Fruit fly (Drosophila melanogaster): ENCODE measurements around the gene CG4360.

The CG4360 gene

dm6 chr3R:20292880-20293491, 34.8 kb downstream of the CG4360 start:
- peak; percentile 95 for TF ChIP-seq tj (GFP tag; optimal IDR thresholded peaks at IDR 0.05)
- no peak for TF ChIP-seq CG7045 (GFP tag; optimal IDR thresholded peaks at IDR 0.05)

- TF ChIP-seq bab1 (GFP tag; optimal IDR thresholded peaks at IDR 0.05) (no peak), Hr96 (GFP tag; optimal IDR thresholded peaks at IDR 0.05) (no peak), Clk (GFP tag; optimal IDR thresholded peaks at IDR 0.05) (no peak), CG12768 (GFP tag; optimal IDR thresholded peaks at IDR 0.05) (no peak), CG11617 (GFP tag; optimal IDR thresholded peaks at IDR 0.05) (no peak), CG7045 (GFP tag; optimal IDR thresholded peaks at IDR 0.05) (no peak), ovo (GFP tag; optimal IDR thresholded peaks at IDR 0.05) (no peak), kay (GFP tag; ENCODE audit: borderline replicate concordance) (no peak), CG14711 (tag; optimal IDR thresholded peaks at IDR 0.05) (no peak)
These were observed 35.5 kb downstream of the CG4360 start for dm6 chr3R:20292030-20292879.

DNA sequence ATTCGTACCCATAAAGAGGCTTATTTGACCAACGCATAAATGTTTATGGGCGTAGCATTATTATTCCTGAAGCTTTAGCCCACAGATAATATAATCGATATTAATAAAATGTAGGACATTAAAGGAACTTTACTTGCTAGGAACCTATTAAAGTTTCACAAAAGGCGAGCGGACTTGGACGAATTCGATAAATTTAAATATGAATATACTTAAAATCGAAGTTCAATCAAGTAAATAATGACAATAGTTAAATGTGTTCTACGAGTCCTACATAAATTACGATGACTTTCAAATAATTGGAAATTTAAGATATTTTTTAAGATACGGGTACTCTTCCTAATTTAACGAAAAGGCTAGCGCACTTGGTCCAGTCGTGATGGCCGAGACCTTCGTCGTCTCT, 36.2 kb downstream of the CG4360 start:
- TF ChIP-seq CG12768 (GFP tag; optimal IDR thresholded peaks at IDR 0.05) (no peak), Mnt (GFP tag; optimal IDR thresholded peaks at IDR 0.05) (no peak), CG7101 (tag; optimal IDR thresholded peaks at IDR 0.05) (no peak), kay (GFP tag; ENCODE audit: borderline replicate concordance) (no peak), toe (GFP tag; optimal IDR thresholded peaks at IDR 0.05) (no peak), cnc (optimal IDR thresholded peaks at IDR 0.05) (no peak)

DNA sequence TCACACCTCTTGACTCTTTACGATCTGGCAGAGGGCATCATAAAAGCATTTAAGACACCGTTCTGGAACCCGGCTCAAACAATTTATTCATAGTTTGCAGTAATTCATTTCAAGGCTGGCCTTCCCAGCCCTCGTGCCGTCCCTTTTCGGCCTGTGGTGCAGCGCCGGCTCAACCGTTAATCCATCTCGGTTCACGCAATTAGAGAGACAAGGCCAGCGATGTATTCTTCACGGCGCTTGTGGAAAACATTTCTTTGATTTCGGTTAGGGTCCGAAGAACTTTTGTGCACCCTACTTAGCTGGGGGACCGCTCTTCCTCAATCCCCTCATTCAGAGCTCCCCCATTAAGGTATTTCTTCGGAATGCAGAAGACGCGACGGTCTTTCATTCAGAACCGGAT, 36.7 kb downstream of the CG4360 start:
- TF ChIP-seq CG12768 (GFP tag; optimal IDR thresholded peaks at IDR 0.05) (no peak), kay (GFP tag; ENCODE audit: borderline replicate concordance) (no peak), CG33017 (tag; optimal IDR thresholded peaks at IDR 0.05) (no peak), bab1 (GFP tag; optimal IDR thresholded peaks at IDR 0.05) (no peak), CG11617 (GFP tag; optimal IDR thresholded peaks at IDR 0.05) (no peak), cnc (optimal IDR thresholded peaks at IDR 0.05) (no peak), Crg-1 (GFP tag; optimal IDR thresholded peaks at IDR 0.05) (no peak), pad (GFP tag; optimal IDR thresholded peaks at IDR 0.05) (no peak), CG7045 (GFP tag; optimal IDR thresholded peaks at IDR 0.05) (no peak), ovo (GFP tag; optimal IDR thresholded peaks at IDR 0.05) (no peak), toe (GFP tag; optimal IDR thresholded peaks at IDR 0.05) (no peak), CG1620 (GFP tag; optimal IDR thresholded peaks at IDR 0.05) (no peak)

dm6 chr3R:20288564-20288963, 39.2 kb downstream of the CG4360 start:
- TF ChIP-seq cic (GFP tag; optimal IDR thresholded peaks at IDR 0.05) (no peak), pad (GFP tag; optimal IDR thresholded peaks at IDR 0.05) (no peak), CG33017 (tag; optimal IDR thresholded peaks at IDR 0.05) (no peak), Clk (GFP tag; optimal IDR thresholded peaks at IDR 0.05) (no peak), cnc (optimal IDR thresholded peaks at IDR 0.05) (no peak), CG1620 (GFP tag; optimal IDR thresholded peaks at IDR 0.05) (no peak), kay (GFP tag; ENCODE audit: borderline replicate concordance) (no peak), toe (GFP tag; optimal IDR thresholded peaks at IDR 0.05) (no peak), ovo (GFP tag; optimal IDR thresholded peaks at IDR 0.05) (no peak), CG7101 (tag; optimal IDR thresholded peaks at IDR 0.05) (no peak), CG12768 (GFP tag; optimal IDR thresholded peaks at IDR 0.05) (no peak), Mnt (GFP tag; optimal IDR thresholded peaks at IDR 0.05) (no peak)

DNA sequence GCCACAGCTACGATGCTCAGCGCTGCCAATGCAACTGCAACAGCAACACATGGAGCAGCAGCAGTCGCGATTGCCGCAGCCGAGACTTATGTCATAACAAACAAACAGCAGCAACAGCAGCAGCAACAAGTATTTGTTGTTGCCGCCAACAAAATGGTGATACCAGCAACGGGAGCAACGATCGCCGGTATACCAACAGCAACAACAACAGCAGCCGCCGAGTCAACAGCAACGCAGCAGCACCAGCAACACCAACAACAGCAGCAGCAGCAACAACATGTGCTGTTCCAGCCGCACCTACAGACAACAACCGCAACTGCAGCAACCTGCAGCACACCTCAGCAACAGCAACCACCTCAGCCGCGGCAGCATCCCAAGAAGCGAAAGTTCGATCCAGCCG, 39.7 kb downstream of the CG4360 start:
- TF ChIP-seq CG5204 (GFP tag; optimal IDR thresholded peaks at IDR 0.05) (no peak), cnc (optimal IDR thresholded peaks at IDR 0.05) (no peak), CG7045 (GFP tag; optimal IDR thresholded peaks at IDR 0.05) (no peak)

DNA sequence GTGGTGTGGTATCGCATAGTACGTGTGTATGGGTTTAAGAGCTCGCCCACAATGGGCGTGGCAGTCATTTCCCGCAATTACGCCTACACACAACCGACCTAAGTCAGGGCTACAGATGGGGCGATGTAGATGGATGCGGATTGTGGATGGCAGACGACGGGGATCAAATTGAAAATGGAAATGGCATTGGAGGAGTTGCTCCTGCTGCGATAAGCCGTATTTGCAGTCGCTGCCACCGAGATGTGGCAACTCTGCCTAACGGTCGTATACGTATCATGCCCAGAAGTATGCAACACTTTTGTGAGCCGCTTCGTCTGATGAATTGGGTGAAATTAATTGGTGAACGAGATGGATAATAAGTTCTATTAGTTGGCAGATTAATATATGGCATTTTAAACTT, 41.0 kb downstream of the CG4360 start:
- TF ChIP-seq CG5204 (GFP tag; optimal IDR thresholded peaks at IDR 0.05) (no peak), cic (GFP tag; optimal IDR thresholded peaks at IDR 0.05) (no peak), CG7101 (tag; optimal IDR thresholded peaks at IDR 0.05) (no peak), CG14711 (tag; optimal IDR thresholded peaks at IDR 0.05) (peak; percentile 24)

Measured in whole organism, adult.